Fruit fly (Drosophila melanogaster) whole organism, pupa: ENCODE results near the gene CG32642.
A peak's percentile ranks its signal among the peaks of the same experiment; 100 is the strongest.

Experiments
- CG12605 ChIP-seq: fragments of 200-800 bp; sonication (Bioruptor generic); IDR thresholded peaks from 2 replicates; pipeline ENCODE4 v1.3.6; 2022; ENCODE audit warnings: missing biosample characterization, missing genetic modification characterization
- CG15710 ChIP-seq: fragments of 200-800 bp; sonication (Bioruptor generic); optimal IDR thresholded peaks from 2 replicates; lab custom pipeline; 2018; ENCODE audit warnings: missing biosample characterization, mild to moderate bottlenecking, missing genetic modification characterization, moderate library complexity
- CG4496 ChIP-seq: fragments of 200-800 bp; sonication (Bioruptor generic); IDR thresholded peaks from 3 replicates; pipeline ENCODE4 v1.3.6; 2022; ENCODE audit warnings: missing biosample characterization, missing genetic modification characterization
- CG8159 ChIP-seq: fragments of 200-800 bp; sonication (Bioruptor generic); optimal IDR thresholded peaks from 3 replicates; lab custom pipeline; 2018; ENCODE audit warnings: missing biosample characterization, mild to moderate bottlenecking, missing genetic modification characterization, moderate library complexity
- CG8301 ChIP-seq: fragments of 200-800 bp; sonication (Bioruptor generic); optimal IDR thresholded peaks from 2 replicates; lab custom pipeline; 2018; ENCODE audit warnings: missing biosample characterization, mild to moderate bottlenecking, missing genetic modification characterization
- D1 ChIP-seq: fragments of 200-800 bp; sonication (Bioruptor generic); optimal IDR thresholded peaks from 2 replicates; lab custom pipeline; 2018; ENCODE audit warnings: missing biosample characterization, mild to moderate bottlenecking, missing genetic modification characterization, moderate library complexity
- EcR ChIP-seq: fragments of 200-800 bp; sonication (Bioruptor generic); optimal IDR thresholded peaks from 3 replicates; lab custom pipeline; 2019; ENCODE audit warnings: missing biosample characterization, missing genetic modification characterization, mild to moderate bottlenecking, moderate library complexity, missing genetic modification reagents
- Ets98B ChIP-seq: fragments of 200-800 bp; sonication (Bioruptor generic); IDR thresholded peaks from 2 replicates; pipeline ENCODE4 v1.3.6; 2022; ENCODE audit warnings: missing biosample characterization, missing genetic modification characterization
- Pif1A ChIP-seq: fragments of 200-800 bp; sonication (Bioruptor generic); optimal IDR thresholded peaks from 3 replicates; lab custom pipeline; 2016; ENCODE audit warnings: missing biosample characterization, missing genetic modification characterization
- Snoo ChIP-seq: fragments of 200-800 bp; sonication (Bioruptor generic); optimal IDR thresholded peaks from 3 replicates; lab custom pipeline; 2017; ENCODE audit warnings: missing biosample characterization, mild to moderate bottlenecking, missing genetic modification characterization, inconsistent platforms
- fd96Ca ChIP-seq: fragments of 200-800 bp; sonication (Bioruptor generic); IDR thresholded peaks from 3 replicates; pipeline ENCODE4 v1.3.6; 2022; ENCODE audit warnings: missing biosample characterization, missing genetic modification characterization
- rn ChIP-seq: fragments of 200-800 bp; sonication (Bioruptor generic); IDR thresholded peaks from 2 replicates; pipeline ENCODE4 v1.3.6; 2022; ENCODE audit warnings: missing biosample characterization, missing genetic modification characterization

The CG32642 gene

DNA sequence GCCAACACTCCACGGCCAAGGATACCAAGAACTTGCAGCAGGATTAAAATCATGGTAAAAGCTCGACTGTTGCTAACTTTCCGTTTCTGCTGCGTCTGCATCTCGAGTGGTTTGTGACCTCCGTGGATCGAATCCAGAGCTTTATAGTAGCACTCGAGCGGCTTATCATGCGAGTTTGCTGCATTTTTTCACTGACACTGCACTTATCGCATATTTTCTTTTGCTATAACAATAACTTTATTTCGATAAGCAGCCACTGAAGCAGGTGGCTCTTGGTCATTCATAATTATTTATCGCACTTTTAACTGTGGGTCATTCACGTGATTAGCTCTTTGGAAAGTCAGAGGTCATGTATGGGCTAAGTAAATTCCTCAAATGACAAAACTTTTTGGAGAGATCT is 17.1 kb downstream of the CG32642 start, which contains the start of gene CG12716:
Gene CG12716 (minus strand): TSS at position 101 of the 400 bp plus-strand sequence.
- TF ChIP-seq Ets98B (GFP tag; lab: Robert Waterston, UW): no peak

DNA sequence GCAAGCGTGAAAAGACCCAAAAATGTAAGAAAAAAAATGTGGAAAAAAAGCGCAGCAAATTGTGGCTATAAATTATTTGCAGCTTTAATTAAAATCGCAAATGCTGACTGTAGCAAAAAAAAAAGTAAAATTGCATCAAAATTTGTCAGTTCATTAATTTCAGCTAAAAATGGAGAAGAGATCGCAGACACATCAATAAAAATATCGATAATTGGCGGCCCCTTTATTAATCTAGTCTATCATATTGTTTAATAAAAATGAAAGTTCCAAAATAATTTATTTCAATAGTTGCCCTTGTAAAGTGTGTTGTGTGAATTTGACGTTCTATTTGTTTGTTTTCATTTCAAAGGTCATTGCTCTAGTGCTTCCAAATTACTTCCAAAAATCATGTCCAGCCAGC is 25.2 kb downstream of the CG32642 start, which contains the start of gene CG32643:
Gene CG32643 (plus strand): TSS at position 301 of the 400 bp plus-strand sequence.
- TF ChIP-seq CG8301 (tag; lab: Kevin White, UChicago): no peak

DNA sequence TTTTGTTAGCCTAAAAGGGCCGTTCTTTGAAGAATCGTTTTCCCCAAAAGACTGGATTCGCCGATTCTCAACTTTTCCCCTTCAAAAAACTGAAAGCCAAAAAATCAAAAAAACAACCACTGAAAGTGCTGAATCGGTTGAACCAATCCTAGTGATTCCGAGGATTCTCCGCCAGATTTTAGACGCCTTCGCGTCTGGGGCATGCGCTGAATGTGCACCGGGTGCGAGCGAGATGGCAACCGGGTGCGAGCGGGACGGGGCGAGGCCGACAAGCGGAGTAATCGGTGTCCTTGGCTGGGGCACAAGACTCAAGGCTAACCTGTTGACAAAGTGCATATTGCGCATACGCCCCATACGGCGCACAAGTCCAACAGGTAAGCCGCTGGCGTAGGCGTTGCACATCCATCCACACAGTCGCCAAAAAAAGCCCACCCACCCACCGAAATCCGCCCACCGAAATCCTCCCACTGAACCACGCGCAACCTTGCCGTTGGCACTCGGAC is 28.0 kb downstream of the CG32642 start:
- TF ChIP-seq CG12605 (GFP tag; lab: Robert Waterston, UW) (peak; percentile 82), rn (GFP tag; lab: Robert Waterston, UW) (no peak)

DNA sequence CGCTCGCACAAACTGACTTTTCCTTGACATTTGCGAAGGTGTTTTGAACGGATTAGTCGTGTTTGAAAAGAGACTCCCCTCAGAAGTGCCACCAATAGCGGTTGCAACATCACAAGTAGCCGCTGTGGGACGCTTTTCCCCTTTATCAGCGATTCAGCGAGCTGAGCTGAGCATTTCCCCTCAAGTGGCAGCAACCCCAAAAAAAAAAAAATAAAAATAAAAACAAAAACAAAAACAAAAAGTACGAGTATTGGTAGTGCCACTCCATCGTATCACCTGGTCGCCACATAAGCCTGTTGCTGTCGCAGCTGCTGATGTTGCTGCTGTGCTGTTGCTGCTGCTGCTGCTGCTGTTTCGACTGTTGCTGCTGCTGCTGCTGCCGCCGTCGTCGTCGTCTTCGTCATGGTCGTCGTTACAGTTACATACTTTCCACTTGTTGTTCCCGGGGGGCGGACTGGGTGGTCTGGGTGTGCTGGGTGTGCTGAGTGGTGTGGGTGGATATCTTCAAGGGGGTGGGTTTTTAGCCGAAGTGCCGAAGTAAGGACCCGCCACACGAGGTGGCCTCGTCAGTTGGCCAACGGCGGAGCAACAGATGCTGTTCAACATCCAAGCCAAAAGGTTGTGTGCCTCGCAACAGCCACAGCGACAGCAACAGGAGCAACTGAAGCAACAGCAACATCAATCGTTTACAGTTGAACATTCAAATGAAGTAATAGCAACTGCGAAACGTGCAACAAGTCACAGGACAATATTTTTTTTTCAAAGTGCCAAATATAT is 29.2 kb downstream of the CG32642 start, which contains the start of gene rsh:
Gene rsh (plus strand): TSS at position 591 of the 777 bp plus-strand sequence.
- TF ChIP-seq CG4496 (GFP tag; lab: Robert Waterston, UW) (0 out of 3 replicates have a peak, but pooled peaks have one; percentile 27), EcR (GFP tag; lab: Kevin White, UChicago) (no peak), CG12605 (GFP tag; lab: Robert Waterston, UW) (peak; percentile 71), CG8159 (tag; lab: Kevin White, UChicago) (no peak), Snoo (tag; lab: Kevin White, UChicago) (no peak), Ets98B (GFP tag; lab: Robert Waterston, UW) (0 out of 2 replicates have a peak, but pooled peaks have one; percentile 24), fd96Ca (0 out of 3 replicates have a peak, but pooled peaks have one; percentile 20)

DNA sequence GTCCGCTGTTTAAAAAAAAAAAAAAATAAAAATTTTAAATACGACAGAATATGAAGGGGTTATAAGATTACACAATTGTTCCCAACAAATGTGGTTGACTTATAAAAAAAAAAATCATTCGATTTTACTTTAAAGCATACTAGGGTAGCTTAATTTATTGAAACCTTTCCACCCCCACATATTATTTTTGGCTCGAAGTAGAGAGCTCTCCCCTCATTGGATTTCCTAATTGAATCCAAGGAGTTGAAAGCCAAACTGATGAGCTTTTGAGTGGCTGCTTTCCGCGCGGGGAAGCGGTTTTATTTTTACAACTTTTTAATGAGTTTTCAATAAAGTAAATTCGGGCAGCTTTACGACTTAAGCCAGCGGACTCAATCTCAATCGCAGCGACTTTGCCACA is 45.8 kb downstream of the CG32642 start, which contains the start of gene CG15719:
Gene CG15719 (minus strand): TSS at position 101 of the 400 bp plus-strand sequence.
- no peak for TF ChIP-seq D1 (tag; lab: Kevin White, UChicago)
- no peak for TF ChIP-seq CG8159 (tag; lab: Kevin White, UChicago)
- no peak for TF ChIP-seq CG15710 (tag; lab: Kevin White, UChicago)
- no peak for TF ChIP-seq Pif1A
- TF ChIP-seq fd96Ca: no peak
- TF ChIP-seq EcR (GFP tag; lab: Kevin White, UChicago): no peak
- TF ChIP-seq CG12605 (GFP tag; lab: Robert Waterston, UW): no peak
- no peak for TF ChIP-seq CG8301 (tag; lab: Kevin White, UChicago)
- TF ChIP-seq CG4496 (GFP tag; lab: Robert Waterston, UW): no peak
- TF ChIP-seq Ets98B (GFP tag; lab: Robert Waterston, UW): no peak
- no peak for TF ChIP-seq rn (GFP tag; lab: Robert Waterston, UW)
- TF ChIP-seq Snoo (tag; lab: Kevin White, UChicago): no peak
- TF ChIP-seq, all 21 proteins: peak for 0
